Worm (Caenorhabditis elegans) whole organism, midembryonic: ENCODE data around the gene fbxb-25.
A peak's percentile ranks its signal among the peaks of the same experiment; 100 is the strongest.

Source experiments
- cog-1 ChIP-seq: sonication (generic microtip); optimal IDR thresholded peaks from 2 replicates; lab custom pipeline; 2016; ENCODE audit warnings: missing genetic modification characterization, missing compliant biosample characterization
- flt-1 ChIP-seq: fragments of 200-800 bp; sonication (Bioruptor generic); IDR thresholded peaks from 2 replicates; pipeline ENCODE4 v1.3.6; 2022; ENCODE audit warnings: missing genetic modification characterization, missing compliant biosample characterization
- klf-2 ChIP-seq: fragments of 200-800 bp; sonication (Bioruptor generic); conservative IDR thresholded peaks from 2 replicates; pipeline ENCODE4 v1.3.6; 2022; ENCODE audit warnings: missing genetic modification reagents, missing genetic modification characterization, missing compliant biosample characterization
- tab-1 ChIP-seq: fragments of 200-800 bp; sonication (Bioruptor generic); IDR thresholded peaks from 2 replicates; pipeline ENCODE4 v1.3.6; 2022; ENCODE audit warnings: missing genetic modification characterization, missing compliant biosample characterization
- ztf-29 ChIP-seq: fragments of 200-800 bp; sonication (Bioruptor generic); IDR thresholded peaks from 2 replicates; pipeline ENCODE4 v1.3.6; 2022; ENCODE audit warnings: missing genetic modification reagents, missing genetic modification characterization, missing compliant biosample characterization

DNA sequence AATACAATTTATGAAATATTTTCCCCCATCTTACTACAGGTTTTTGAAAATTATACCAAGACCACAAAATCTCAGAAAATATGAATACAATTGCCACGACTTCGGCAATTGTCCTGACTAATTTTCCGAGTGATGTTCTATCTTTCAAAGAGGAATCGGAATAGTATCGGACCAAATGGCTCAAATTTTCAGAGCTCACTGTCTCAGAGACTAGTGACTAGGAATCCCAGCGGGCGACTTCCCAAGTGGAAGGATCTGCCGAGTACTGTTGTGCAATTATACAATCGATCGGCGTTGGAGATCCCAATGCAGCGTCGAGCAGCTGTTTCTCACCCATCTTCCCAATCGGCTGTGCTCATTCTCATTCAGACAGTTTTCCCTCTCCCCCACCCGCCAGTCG is 41.9 kb downstream of the fbxb-25 start, which contains the start of gene F45C12.17:
- TF ChIP-seq ztf-29 (no peak), flt-1 (GFP tag; lab: Robert Waterston, UW) (0 out of 2 replicates have a peak, but pooled peaks have one; percentile 21), cog-1 (tag; lab: Kevin White, UChicago) (no peak), klf-2 (no peak), tab-1 (no peak)
